Fruit fly (Drosophila melanogaster) whole organism, pupa: ENCODE results near the gene MFS9.

ENCODE experiments used
- CG10348 ChIP-seq: fragments of 200-800 bp; sonication (Bioruptor generic); IDR thresholded peaks from 2 replicates; pipeline ENCODE4 v1.3.6; 2022; ENCODE audit warnings: missing biosample characterization, missing genetic modification characterization
- CG12605 ChIP-seq: fragments of 200-800 bp; sonication (Bioruptor generic); IDR thresholded peaks from 2 replicates; pipeline ENCODE4 v1.3.6; 2022; ENCODE audit warnings: missing biosample characterization, missing genetic modification characterization
- CG13204 ChIP-seq: fragments of 200-800 bp; sonication (Bioruptor generic); optimal IDR thresholded peaks from 2 replicates; lab custom pipeline; 2018; ENCODE audit warnings: missing biosample characterization, mild to moderate bottlenecking, missing genetic modification characterization, moderate library complexity
- CG14655 ChIP-seq: fragments of 200-800 bp; sonication (Bioruptor generic); optimal IDR thresholded peaks from 3 replicates; lab custom pipeline; 2017; ENCODE audit warnings: mild to moderate bottlenecking, missing biosample characterization, missing genetic modification reagents, missing genetic modification characterization
- CG15710 ChIP-seq: fragments of 200-800 bp; sonication (Bioruptor generic); optimal IDR thresholded peaks from 2 replicates; lab custom pipeline; 2018; ENCODE audit warnings: missing biosample characterization, mild to moderate bottlenecking, missing genetic modification characterization, moderate library complexity
- CG17806 ChIP-seq: fragments of 200-800 bp; sonication (Bioruptor generic); optimal IDR thresholded peaks from 2 replicates; lab custom pipeline; 2018; ENCODE audit warnings: missing biosample characterization, mild to moderate bottlenecking, missing genetic modification characterization, moderate library complexity
- CG32121 ChIP-seq: fragments of 200-800 bp; sonication (Bioruptor generic); IDR thresholded peaks from 2 replicates; pipeline ENCODE4 v1.3.6; 2022; ENCODE audit warnings: missing biosample characterization, missing genetic modification characterization
- CG34367 ChIP-seq: fragments of 200-800 bp; sonication (Bioruptor generic); optimal IDR thresholded peaks from 2 replicates; lab custom pipeline; 2018; ENCODE audit warnings: missing biosample characterization, mild to moderate bottlenecking, missing genetic modification characterization
- CG4496 ChIP-seq: fragments of 200-800 bp; sonication (Bioruptor generic); IDR thresholded peaks from 3 replicates; pipeline ENCODE4 v1.3.6; 2022; ENCODE audit warnings: missing biosample characterization, missing genetic modification characterization
- CG8159 ChIP-seq: fragments of 200-800 bp; sonication (Bioruptor generic); optimal IDR thresholded peaks from 3 replicates; lab custom pipeline; 2018; ENCODE audit warnings: missing biosample characterization, mild to moderate bottlenecking, missing genetic modification characterization, moderate library complexity
- CG8301 ChIP-seq: fragments of 200-800 bp; sonication (Bioruptor generic); optimal IDR thresholded peaks from 2 replicates; lab custom pipeline; 2018; ENCODE audit warnings: missing biosample characterization, mild to moderate bottlenecking, missing genetic modification characterization
- CG9948 ChIP-seq: fragments of 200-800 bp; sonication (Bioruptor generic); optimal IDR thresholded peaks from 2 replicates; lab custom pipeline; 2018; ENCODE audit warnings: missing biosample characterization, mild to moderate bottlenecking, missing genetic modification characterization, moderate library complexity
- D1 ChIP-seq: fragments of 200-800 bp; sonication (Bioruptor generic); optimal IDR thresholded peaks from 2 replicates; lab custom pipeline; 2018; ENCODE audit warnings: missing biosample characterization, mild to moderate bottlenecking, missing genetic modification characterization, moderate library complexity
- EcR ChIP-seq: fragments of 200-800 bp; sonication (Bioruptor generic); optimal IDR thresholded peaks from 3 replicates; lab custom pipeline; 2019; ENCODE audit warnings: missing biosample characterization, missing genetic modification characterization, mild to moderate bottlenecking, moderate library complexity, missing genetic modification reagents
- Ets98B ChIP-seq: fragments of 200-800 bp; sonication (Bioruptor generic); IDR thresholded peaks from 2 replicates; pipeline ENCODE4 v1.3.6; 2022; ENCODE audit warnings: missing biosample characterization, missing genetic modification characterization
- Pif1A ChIP-seq: fragments of 200-800 bp; sonication (Bioruptor generic); optimal IDR thresholded peaks from 3 replicates; lab custom pipeline; 2016; ENCODE audit warnings: missing biosample characterization, missing genetic modification characterization
- Pif1B ChIP-seq: fragments of 200-800 bp; sonication (Bioruptor generic); optimal IDR thresholded peaks from 3 replicates; lab custom pipeline; 2016; ENCODE audit warnings: missing biosample characterization, missing genetic modification characterization
- Snoo ChIP-seq: fragments of 200-800 bp; sonication (Bioruptor generic); optimal IDR thresholded peaks from 3 replicates; lab custom pipeline; 2017; ENCODE audit warnings: missing biosample characterization, mild to moderate bottlenecking, missing genetic modification characterization, inconsistent platforms
- fd96Ca ChIP-seq: fragments of 200-800 bp; sonication (Bioruptor generic); IDR thresholded peaks from 3 replicates; pipeline ENCODE4 v1.3.6; 2022; ENCODE audit warnings: missing biosample characterization, missing genetic modification characterization
- gl ChIP-seq: fragments of 200-800 bp; sonication (Bioruptor generic); optimal IDR thresholded peaks from 2 replicates; lab custom pipeline; 2018; ENCODE audit warnings: missing biosample characterization, mild to moderate bottlenecking, missing genetic modification characterization
- rn ChIP-seq: fragments of 200-800 bp; sonication (Bioruptor generic); IDR thresholded peaks from 2 replicates; pipeline ENCODE4 v1.3.6; 2022; ENCODE audit warnings: missing biosample characterization, missing genetic modification characterization

Gene MFS9

dm6 chr3R:20503646-20504045 lies 8.6 kb downstream of the MFS9 start, which contains the start of gene MtnB:
MtnB (minus strand) TSS chr3R:20503746.
- TF ChIP-seq CG4496 (GFP tag; lab: Robert Waterston, UW) (0 out of 3 replicates have a peak, but pooled peaks have one; percentile 19), gl (no peak)

- no peak for TF ChIP-seq gl
- no peak for TF ChIP-seq CG32121
- no peak for TF ChIP-seq CG15710
- TF ChIP-seq CG17806 (tag; lab: Kevin White, UChicago): no peak
- TF ChIP-seq CG4496 (GFP tag; lab: Robert Waterston, UW): no peak
- TF ChIP-seq rn (GFP tag; lab: Robert Waterston, UW): no peak
- TF ChIP-seq D1: no peak
- no peak for TF ChIP-seq EcR
- TF ChIP-seq CG8159 (tag; lab: Kevin White, UChicago): no peak
- no peak for TF ChIP-seq Ets98B
- no peak for TF ChIP-seq CG34367 (tag; lab: Kevin White, UChicago)
- no peak for TF ChIP-seq CG12605 (GFP tag; lab: Robert Waterston, UW)
- no peak for TF ChIP-seq Snoo (tag; lab: Kevin White, UChicago)
- TF ChIP-seq CG14655: no peak
- TF ChIP-seq CG10348 (GFP tag; lab: Robert Waterston, UW): no peak
- TF ChIP-seq CG13204 (GFP tag; lab: Kevin White, UChicago): no peak
- TF ChIP-seq Pif1A (GFP tag; lab: Kevin White, UChicago): no peak
- no peak for TF ChIP-seq CG8301
- TF ChIP-seq, all 21 proteins: peak for 0
These were observed 10.4 kb downstream of the MFS9 start, which contains the start of gene CG46441 for dm6 chr3R:20501910-20502309. CG46441 (minus strand) TSS chr3R:20502010.

dm6 chr3R:20501327-20501726 lies 10.9 kb downstream of the MFS9 start, which contains the start of gene Dic2:
Dic2 (minus strand) TSS chr3R:20501427.
- no peak for TF ChIP-seq Snoo (tag; lab: Kevin White, UChicago)
- TF ChIP-seq CG32121: no peak
- TF ChIP-seq CG4496 (GFP tag; lab: Robert Waterston, UW): no peak
- TF ChIP-seq CG14655: no peak
- TF ChIP-seq rn (GFP tag; lab: Robert Waterston, UW): no peak
- TF ChIP-seq gl: no peak
- no peak for TF ChIP-seq CG10348 (GFP tag; lab: Robert Waterston, UW)
- TF ChIP-seq Pif1B: no peak
- no peak for TF ChIP-seq CG15710
- TF ChIP-seq CG17806 (tag; lab: Kevin White, UChicago): no peak
- TF ChIP-seq CG8301: no peak
- no peak for TF ChIP-seq CG8159 (tag; lab: Kevin White, UChicago)
- no peak for TF ChIP-seq CG9948 (tag; lab: Kevin White, UChicago)
- TF ChIP-seq Pif1A (GFP tag; lab: Kevin White, UChicago): no peak
- no peak for TF ChIP-seq fd96Ca
- TF ChIP-seq CG13204 (GFP tag; lab: Kevin White, UChicago): no peak
- TF ChIP-seq Ets98B: no peak

dm6 chr3R:20484441-20484840 lies 27.8 kb downstream of the MFS9 start, which contains the start of gene Gfrl:
Gfrl (minus strand) TSS chr3R:20484588.
- no peak for TF ChIP-seq fd96Ca
- no peak for TF ChIP-seq gl
- TF ChIP-seq CG34367 (tag; lab: Kevin White, UChicago): no peak
- no peak for TF ChIP-seq Ets98B
- no peak for TF ChIP-seq CG32121
- no peak for TF ChIP-seq CG10348 (GFP tag; lab: Robert Waterston, UW)
- no peak for TF ChIP-seq CG4496 (GFP tag; lab: Robert Waterston, UW)
- TF ChIP-seq CG8301: no peak
- TF ChIP-seq Pif1B: no peak
- TF ChIP-seq CG12605 (GFP tag; lab: Robert Waterston, UW): no peak
- no peak for TF ChIP-seq D1
- no peak for TF ChIP-seq Snoo (tag; lab: Kevin White, UChicago)
- no peak for TF ChIP-seq CG17806 (tag; lab: Kevin White, UChicago)

- TF ChIP-seq CG15710 (no peak), Pif1B (no peak), Snoo (tag; lab: Kevin White, UChicago) (no peak), CG8301 (no peak), CG12605 (GFP tag; lab: Robert Waterston, UW) (no peak), D1 (no peak), fd96Ca (no peak), CG32121 (no peak), CG10348 (GFP tag; lab: Robert Waterston, UW) (no peak), Ets98B (no peak), CG9948 (tag; lab: Kevin White, UChicago) (no peak), EcR (no peak), Pif1A (GFP tag; lab: Kevin White, UChicago) (no peak), gl (no peak), CG13204 (GFP tag; lab: Kevin White, UChicago) (no peak), CG4496 (GFP tag; lab: Robert Waterston, UW) (no peak)
These were observed 39.4 kb downstream of the MFS9 start for dm6 chr3R:20472764-20473390.

dm6 chr3R:20464267-20464768 lies 48.0 kb downstream of the MFS9 start:
- no peak for TF ChIP-seq CG12605 (GFP tag; lab: Robert Waterston, UW)
- TF ChIP-seq CG15710: no peak
- no peak for TF ChIP-seq fd96Ca
- TF ChIP-seq CG8301: no peak
- TF ChIP-seq CG10348 (GFP tag; lab: Robert Waterston, UW): no peak
- TF ChIP-seq Snoo (tag; lab: Kevin White, UChicago): no peak
- 0 out of 3 replicates have a peak, but pooled peaks have one; percentile 8 for TF ChIP-seq CG4496 (GFP tag; lab: Robert Waterston, UW)
- no peak for TF ChIP-seq CG34367 (tag; lab: Kevin White, UChicago)
